Fruit fly (Drosophila melanogaster) whole organism, embryonic: Measurements from ENCODE around the gene sdt.

Experiments
- Aef1 ChIP-seq: fragments of 200-800 bp; sonication (Bioruptor generic); IDR thresholded peaks from 3 replicates; pipeline ENCODE4 v1.3.6; 2022; ENCODE audit warnings: missing biosample characterization, missing genetic modification characterization
- CG11398 ChIP-seq: fragments of 200-800 bp; sonication (Bioruptor generic); optimal IDR thresholded peaks from 2 replicates; lab custom pipeline; 2016; ENCODE audit warnings: missing biosample characterization, missing genetic modification characterization
- CG13894 ChIP-seq: fragments of 200-800 bp; sonication (Bioruptor generic); optimal IDR thresholded peaks from 3 replicates; lab custom pipeline; 2018; ENCODE audit warnings: missing biosample characterization, mild to moderate bottlenecking, missing genetic modification characterization, moderate library complexity
- CG2116 ChIP-seq: fragments of 200-800 bp; sonication (Bioruptor generic); optimal IDR thresholded peaks from 3 replicates; lab custom pipeline; 2018; ENCODE audit warnings: missing biosample characterization, mild to moderate bottlenecking, missing genetic modification characterization
- CG32767 ChIP-seq: fragments of 200-800 bp; sonication (Bioruptor generic); IDR thresholded peaks from 2 replicates; pipeline ENCODE4 v1.3.6; 2022; ENCODE audit warnings: missing biosample characterization, missing genetic modification characterization
- CG34422 ChIP-seq: fragments of 200-800 bp; sonication (Bioruptor generic); IDR thresholded peaks from 3 replicates; pipeline ENCODE4 v1.3.6; 2022; ENCODE audit warnings: missing biosample characterization, missing genetic modification characterization
- CG4730 ChIP-seq: fragments of 200-800 bp; sonication (Bioruptor generic); IDR thresholded peaks from 2 replicates; pipeline ENCODE4 v1.3.6; 2022; ENCODE audit warnings: missing biosample characterization, missing genetic modification characterization
- CG5953 ChIP-seq: fragments of 200-800 bp; sonication (Bioruptor generic); IDR thresholded peaks from 2 replicates; pipeline ENCODE4 v1.3.6; 2022; ENCODE audit warnings: missing biosample characterization, missing genetic modification characterization
- CG6854 ChIP-seq: fragments of 200-800 bp; sonication (Bioruptor generic); optimal IDR thresholded peaks from 3 replicates; lab custom pipeline; 2017; ENCODE audit warnings: missing biosample characterization, mild to moderate bottlenecking, missing genetic modification characterization
- CG7839 ChIP-seq: fragments of 200-800 bp; sonication (Bioruptor generic); optimal IDR thresholded peaks from 3 replicates; lab custom pipeline; 2018; ENCODE audit warnings: missing biosample characterization, mild to moderate bottlenecking, missing genetic modification characterization, moderate library complexity
- CG8388 ChIP-seq: fragments of 200-800 bp; sonication (Bioruptor generic); optimal IDR thresholded peaks from 2 replicates; lab custom pipeline; 2019; ENCODE audit warnings: missing biosample characterization, mild to moderate bottlenecking, missing genetic modification characterization, moderate library complexity
- CG8765 ChIP-seq: fragments of 200-800 bp; sonication (Bioruptor generic); IDR thresholded peaks from 2 replicates; pipeline ENCODE4 v1.3.6; 2022; ENCODE audit warnings: missing biosample characterization, missing genetic modification characterization
- CG8924 ChIP-seq: fragments of 200-800 bp; optimal IDR thresholded peaks from 3 replicates; lab custom pipeline; 2019; ENCODE audit warnings: missing biosample characterization, mild to moderate bottlenecking, missing genetic modification characterization, moderate library complexity
- CG8944 ChIP-seq: fragments of 200-800 bp; sonication (Bioruptor generic); optimal IDR thresholded peaks from 3 replicates; lab custom pipeline; 2016; ENCODE audit warnings: missing biosample characterization, missing genetic modification characterization
- CHES-1-like ChIP-seq: fragments of 200-800 bp; sonication (Bioruptor generic); optimal IDR thresholded peaks from 2 replicates; lab custom pipeline; 2016; ENCODE audit warnings: missing biosample characterization, missing genetic modification characterization
- Deaf1 ChIP-seq: fragments of 200-800 bp; optimal IDR thresholded peaks from 3 replicates; lab custom pipeline; 2019; ENCODE audit warnings: missing biosample characterization, mild to moderate bottlenecking, missing genetic modification characterization, moderate library complexity
- Dref ChIP-seq: fragments of 200-800 bp; sonication (Bioruptor generic); IDR thresholded peaks from 2 replicates; pipeline ENCODE4 v1.3.6; 2022; ENCODE audit warnings: missing biosample characterization, missing genetic modification characterization
- Elba2 ChIP-seq: fragments of 200-800 bp; sonication (Bioruptor generic); optimal IDR thresholded peaks from 3 replicates; lab custom pipeline; 2016; ENCODE audit warnings: missing biosample characterization, missing genetic modification characterization
- Ets97D ChIP-seq: fragments of 200-800 bp; sonication (Bioruptor generic); optimal IDR thresholded peaks from 3 replicates; lab custom pipeline; 2016; ENCODE audit warnings: missing biosample characterization, missing genetic modification characterization
- H2.0 ChIP-seq: fragments of 200-800 bp; sonication (Bioruptor generic); IDR thresholded peaks from 2 replicates; pipeline ENCODE4 v1.3.6; 2022; ENCODE audit warnings: missing biosample characterization, missing genetic modification characterization
- HLH3B ChIP-seq: fragments of 200-800 bp; sonication (Bioruptor generic); IDR thresholded peaks from 2 replicates; pipeline ENCODE4 v1.3.6; 2022; ENCODE audit warnings: missing biosample characterization, missing genetic modification characterization
- Hey ChIP-seq: fragments of 200-800 bp; sonication (Bioruptor generic); optimal IDR thresholded peaks from 3 replicates; lab custom pipeline; 2018; ENCODE audit warnings: missing biosample characterization, mild to moderate bottlenecking, missing genetic modification characterization
- HmgD ChIP-seq: fragments of 200-800 bp; sonication (Bioruptor generic); optimal IDR thresholded peaks from 3 replicates; lab custom pipeline; 2016; ENCODE audit warnings: missing biosample characterization, missing genetic modification characterization
- Hmx ChIP-seq: fragments of 200-800 bp; sonication (Bioruptor generic); optimal IDR thresholded peaks from 2 replicates; lab custom pipeline; 2016; ENCODE audit warnings: missing biosample characterization, missing genetic modification characterization
- NK7.1 ChIP-seq: fragments of 200-800 bp; sonication (Bioruptor generic); optimal IDR thresholded peaks from 3 replicates; lab custom pipeline; 2016; ENCODE audit warnings: missing biosample characterization, missing genetic modification characterization
- Nf-YB ChIP-seq: fragments of 200-800 bp; sonication (Bioruptor generic); optimal IDR thresholded peaks from 3 replicates; lab custom pipeline; 2019; ENCODE audit warnings: missing biosample characterization, mild to moderate bottlenecking, missing genetic modification characterization, moderate library complexity
- PHDP ChIP-seq: fragments of 200-800 bp; sonication (Bioruptor generic); optimal IDR thresholded peaks from 3 replicates; lab custom pipeline; 2018; ENCODE audit warnings: missing biosample characterization, mild to moderate bottlenecking, missing genetic modification characterization, moderate library complexity
- Ptx1 ChIP-seq: fragments of 200-800 bp; sonication (Bioruptor generic); IDR thresholded peaks from 2 replicates; pipeline ENCODE4 v1.3.6; 2022; ENCODE audit warnings: missing biosample characterization, missing genetic modification characterization
- ase ChIP-seq: fragments of 200-800 bp; sonication (Bioruptor generic); IDR thresholded peaks from 3 replicates; pipeline ENCODE4 v1.3.6; 2022; ENCODE audit warnings: missing biosample characterization, missing genetic modification characterization
- crc ChIP-seq: fragments of 200-800 bp; sonication (Bioruptor generic); optimal IDR thresholded peaks from 2 replicates; lab custom pipeline; 2016; ENCODE audit warnings: missing biosample characterization, missing genetic modification characterization
- croc ChIP-seq: fragments of 200-800 bp; sonication (Bioruptor generic); conservative IDR thresholded peaks from 3 replicates; pipeline ENCODE4 v1.3.6; 2022; ENCODE audit warnings: missing biosample characterization, missing genetic modification characterization
- disco-r ChIP-seq: fragments of 200-800 bp; sonication (Bioruptor generic); optimal IDR thresholded peaks from 2 replicates; lab custom pipeline; 2016; ENCODE audit warnings: missing biosample characterization, missing genetic modification characterization
- eyg ChIP-seq: fragments of 200-800 bp; sonication (Bioruptor generic); optimal IDR thresholded peaks from 3 replicates; lab custom pipeline; 2016; ENCODE audit warnings: missing biosample characterization, missing genetic modification characterization
- fru ChIP-seq: fragments of >200 bp; optimal IDR thresholded peaks from 2 replicates; lab custom pipeline; 2017
- ftz-f1 ChIP-seq: fragments of 200-800 bp; sonication (Bioruptor generic); optimal IDR thresholded peaks from 2 replicates; lab custom pipeline; 2016; ENCODE audit warnings: missing biosample characterization, missing genetic modification characterization
- gcm ChIP-seq: fragments of 200-800 bp; sonication (Bioruptor generic); optimal IDR thresholded peaks from 2 replicates; lab custom pipeline; 2019; ENCODE audit warnings: missing biosample characterization, mild to moderate bottlenecking, missing genetic modification characterization, moderate library complexity
- gro ChIP-seq: fragments of 200-800 bp; sonication (Bioruptor generic); optimal IDR thresholded peaks from 2 replicates; lab custom pipeline; 2016; ENCODE audit warnings: missing biosample characterization, missing genetic modification characterization
- jumu ChIP-seq: fragments of 200-800 bp; sonication (Bioruptor generic); optimal IDR thresholded peaks from 3 replicates; lab custom pipeline; 2016; ENCODE audit warnings: missing biosample characterization, missing genetic modification characterization
- nmo ChIP-seq: fragments of 200-800 bp; sonication (Bioruptor generic); optimal IDR thresholded peaks from 2 replicates; lab custom pipeline; 2018; ENCODE audit warnings: missing biosample characterization, mild to moderate bottlenecking, missing genetic modification characterization, moderate library complexity
- onecut ChIP-seq: fragments of 200-800 bp; sonication (Bioruptor generic); IDR thresholded peaks from 2 replicates; pipeline ENCODE4 v1.3.6; 2022; ENCODE audit warnings: missing biosample characterization, missing genetic modification characterization
- peb ChIP-seq: fragments of 200-800 bp; sonication (Bioruptor generic); IDR thresholded peaks from 2 replicates; pipeline ENCODE4 v1.3.6; 2022; ENCODE audit warnings: missing biosample characterization, missing genetic modification characterization
- pnt ChIP-seq: fragments of 200-800 bp; sonication (Bioruptor generic); optimal IDR thresholded peaks from 3 replicates; lab custom pipeline; 2016; ENCODE audit warnings: missing biosample characterization, missing genetic modification characterization
- psq ChIP-seq: fragments of 200-800 bp; sonication (Bioruptor generic); optimal IDR thresholded peaks from 2 replicates; lab custom pipeline; 2017; ENCODE audit warnings: missing biosample characterization, missing genetic modification characterization
- schlank ChIP-seq: fragments of 200-800 bp; sonication (Bioruptor generic); optimal IDR thresholded peaks from 2 replicates; lab custom pipeline; 2018; ENCODE audit warnings: missing biosample characterization, mild to moderate bottlenecking, missing genetic modification characterization
- sima ChIP-seq: fragments of 200-800 bp; sonication (Bioruptor generic); optimal IDR thresholded peaks from 2 replicates; lab custom pipeline; 2016; ENCODE audit warnings: missing biosample characterization, missing genetic modification characterization
- slou ChIP-seq: fragments of 200-800 bp; sonication (Bioruptor generic); optimal IDR thresholded peaks from 3 replicates; lab custom pipeline; 2016; ENCODE audit warnings: missing biosample characterization, missing genetic modification characterization
- stc ChIP-seq: fragments of 200-800 bp; sonication (Bioruptor generic); IDR thresholded peaks from 2 replicates; pipeline ENCODE4 v1.3.6; 2022; ENCODE audit warnings: missing biosample characterization, missing genetic modification characterization
- tin ChIP-seq: fragments of 200-800 bp; sonication (Bioruptor generic); optimal IDR thresholded peaks from 3 replicates; lab custom pipeline; 2016; ENCODE audit warnings: missing biosample characterization, missing genetic modification characterization
- tio ChIP-seq: fragments of 200-800 bp; sonication (Bioruptor generic); optimal IDR thresholded peaks from 2 replicates; lab custom pipeline; 2017; ENCODE audit warnings: missing biosample characterization, missing genetic modification characterization, inconsistent platforms
- tup ChIP-seq: fragments of 200-800 bp; sonication (Bioruptor generic); optimal IDR thresholded peaks from 2 replicates; lab custom pipeline; 2016; ENCODE audit warnings: missing biosample characterization, mild to moderate bottlenecking, missing genetic modification characterization, moderate library complexity
- wek ChIP-seq: fragments of 200-800 bp; sonication (Bioruptor generic); optimal IDR thresholded peaks from 3 replicates; lab custom pipeline; 2018; ENCODE audit warnings: missing biosample characterization, mild to moderate bottlenecking, missing genetic modification characterization, moderate library complexity

sdt gene

DNA sequence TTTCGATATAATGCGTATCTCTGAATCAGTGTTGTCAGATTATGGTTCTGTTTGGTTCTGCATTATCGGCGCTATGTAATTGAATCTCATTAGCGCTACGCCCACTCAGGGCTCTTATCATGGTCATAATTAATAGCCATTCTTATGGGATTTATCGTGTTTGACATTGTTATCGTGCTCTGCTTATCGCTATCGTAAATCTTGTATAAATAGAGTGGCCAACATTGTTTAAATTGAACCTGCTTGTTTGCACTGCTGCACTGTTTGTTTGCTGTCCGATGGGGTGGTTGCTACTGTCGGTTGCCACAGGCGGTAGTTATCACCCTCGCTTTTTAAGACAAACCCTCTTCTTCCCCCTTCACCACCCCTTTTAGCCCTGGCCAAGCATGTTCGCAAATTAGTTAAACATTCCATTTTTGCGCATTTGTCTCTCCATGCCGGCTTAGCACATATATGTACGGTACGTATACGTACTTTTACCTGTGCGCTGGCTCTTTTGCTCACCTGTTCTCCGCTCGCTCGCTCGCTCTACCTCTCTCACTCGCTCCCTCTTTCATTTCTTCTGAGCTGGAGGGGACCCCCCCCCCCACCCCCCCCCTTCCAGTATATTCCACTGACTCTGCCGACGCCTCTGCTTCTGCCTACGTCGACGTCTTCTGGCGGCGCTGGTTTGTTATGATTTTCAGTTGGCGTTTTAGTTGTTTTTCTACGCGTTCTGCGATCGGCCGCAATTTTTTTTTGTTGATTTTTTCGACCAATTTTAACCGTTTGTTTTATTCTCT is 51.8 kb downstream of the sdt start (continued):
- TF ChIP-seq CG7839 (tag; lab: Kevin White, UChicago), result peak; percentile 17
- peak; percentile 68 for TF ChIP-seq CG6854 (GFP tag; lab: Kevin White, UChicago)
- no peak for TF ChIP-seq CG8765 (GFP tag; lab: Robert Waterston, UW)
- peak; percentile 13 for TF ChIP-seq HmgD (GFP tag; lab: Kevin White, UChicago)
- peak; percentile 43 for TF ChIP-seq disco-r (GFP tag; lab: Kevin White, UChicago)
- no peak for TF ChIP-seq sima
- TF ChIP-seq Elba2, result no peak
- peak; percentile 67 for TF ChIP-seq onecut (GFP tag; lab: Robert Waterston, UW)
- TF ChIP-seq crc (GFP tag; lab: Kevin White, UChicago), result peak; percentile 13
- peak; percentile 32 for TF ChIP-seq CG2116
- no peak for TF ChIP-seq CG4730 (GFP tag; lab: Robert Waterston, UW)
- no peak for TF ChIP-seq CG32767
- no peak for TF ChIP-seq peb (GFP tag; lab: Robert Waterston, UW)
- 0 out of 3 replicates have a peak, but pooled peaks have one; percentile 22 for TF ChIP-seq ase (GFP tag; lab: Robert Waterston, UW)
- TF ChIP-seq fru (lab: Kevin White, UChicago), result no peak
- no peak for TF ChIP-seq Deaf1 (tag; lab: Kevin White, UChicago)
- no peak for TF ChIP-seq H2.0
- peak; percentile 11 for TF ChIP-seq tup (GFP tag; lab: Kevin White, UChicago)
- TF ChIP-seq CG8944 (GFP tag; lab: Kevin White, UChicago), result peak; percentile 39
- no peak for TF ChIP-seq gro (GFP tag; lab: Kevin White, UChicago)
- peak; percentile 27 for TF ChIP-seq NK7.1 (GFP tag; lab: Kevin White, UChicago)
- no peak for TF ChIP-seq psq (GFP tag; lab: Kevin White, UChicago)
- TF ChIP-seq slou (GFP tag; lab: Kevin White, UChicago), result no peak
- peak; percentile 21 for TF ChIP-seq CG8924
- TF ChIP-seq wek, result peak; percentile 77
- TF ChIP-seq tin, result no peak
- TF ChIP-seq eyg (GFP tag; lab: Kevin White, UChicago), result no peak
- TF ChIP-seq CG11398 (GFP tag; lab: Kevin White, UChicago), result peak; percentile 75
- TF ChIP-seq Hmx (GFP tag; lab: Kevin White, UChicago), result no peak
- TF ChIP-seq CG13894 (tag; lab: Kevin White, UChicago), result no peak
- TF ChIP-seq Aef1, result no peak
- no peak for TF ChIP-seq ftz-f1
- TF ChIP-seq stc (GFP tag; lab: Robert Waterston, UW), result peak; percentile 58; the same call in 1 of the 2 replicates
- peak; percentile 18 for TF ChIP-seq pnt
- peak; percentile 46 for TF ChIP-seq jumu (GFP tag; lab: Kevin White, UChicago)
- no peak for TF ChIP-seq CG34422 (GFP tag; lab: Robert Waterston, UW)
- TF ChIP-seq Dref (GFP tag; lab: Robert Waterston, UW), result no peak
- TF ChIP-seq Hey, result peak; percentile 35
- no peak for TF ChIP-seq CG5953 (GFP tag; lab: Robert Waterston, UW)
- peak; percentile 48; the same call in 1 of the 2 replicates for TF ChIP-seq HLH3B
- no peak for TF ChIP-seq tio (GFP tag; lab: Kevin White, UChicago)
- peak; percentile 20 for TF ChIP-seq CG8388 (GFP tag; lab: Kevin White, UChicago)
- no peak for TF ChIP-seq croc
- TF ChIP-seq Nf-YB, result peak; percentile 15
- TF ChIP-seq schlank (tag; lab: Kevin White, UChicago), result peak; percentile 35
- peak; percentile 39 for TF ChIP-seq gcm (GFP tag; lab: Kevin White, UChicago)
- TF ChIP-seq nmo, result no peak
- peak; percentile 24 for TF ChIP-seq CHES-1-like (GFP tag; lab: Kevin White, UChicago)
- TF ChIP-seq PHDP (tag; lab: Kevin White, UChicago), result peak; percentile 55
- TF ChIP-seq Ets97D (GFP tag; lab: Kevin White, UChicago), result no peak
- TF ChIP-seq Ptx1, result no peak
